Fruit fly (Drosophila melanogaster): ENCODE measurements around the gene Sirt7.

Gene Sirt7

DNA sequence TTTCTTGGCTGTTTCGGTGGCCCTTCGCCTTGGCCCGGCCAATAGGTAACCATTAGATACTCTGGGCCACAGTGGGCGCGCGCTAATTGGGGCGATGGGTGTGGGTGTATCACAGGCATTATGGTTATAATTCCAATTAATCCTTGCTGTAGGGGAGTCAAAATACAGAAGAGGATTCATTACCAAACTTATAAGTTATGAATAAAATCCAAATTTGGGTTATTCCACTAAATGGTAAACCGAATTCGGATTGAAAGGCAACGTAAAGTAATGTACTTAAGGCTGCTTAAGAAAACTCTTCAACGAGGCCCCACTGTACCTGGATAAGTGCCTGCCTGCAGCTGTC, 33.9 kb downstream of the Sirt7 start (continued):
- peak; percentile 45; the same call in 1 of the 3 replicates for TF ChIP-seq Aef1 (GFP tag; IDR thresholded peaks at IDR 0.05)
- peak; percentile 43 for TF ChIP-seq CG4424 (GFP tag; optimal IDR thresholded peaks at IDR 0.05)
- no peak for TF ChIP-seq CG8089 (GFP tag; optimal IDR thresholded peaks at IDR 0.05)
- TF ChIP-seq ranshi (GFP tag; IDR thresholded peaks at IDR 0.05): peak; percentile 42; the same call in 1 of the 2 replicates
- no peak for TF ChIP-seq p53 (GFP tag; optimal IDR thresholded peaks at IDR 0.05)
- no peak for TF ChIP-seq ac (GFP tag; optimal IDR thresholded peaks at IDR 0.05)
- peak; percentile 54 for TF ChIP-seq gem (tag; optimal IDR thresholded peaks at IDR 0.05)
- no peak for TF ChIP-seq CG10431 (GFP tag; optimal IDR thresholded peaks at IDR 0.05)
- TF ChIP-seq CG12071 (GFP tag; optimal IDR thresholded peaks at IDR 0.05): peak; percentile 39
- no peak for TF ChIP-seq unpg (GFP tag; optimal IDR thresholded peaks at IDR 0.05)
- TF ChIP-seq CG4617 (GFP tag; optimal IDR thresholded peaks at IDR 0.05; ENCODE audit: borderline replicate concordance): no peak
- TF ChIP-seq CG18011 (GFP tag; optimal IDR thresholded peaks at IDR 0.05): no peak
- no peak for TF ChIP-seq wor (GFP tag; IDR thresholded peaks at IDR 0.05)
- peak; percentile 55 for TF ChIP-seq bcd (GFP tag; optimal IDR thresholded peaks at IDR 0.05)
- peak; percentile 30; the same call in 2 of the 3 replicates for TF ChIP-seq B-H1 (GFP tag; IDR thresholded peaks at IDR 0.05)
- TF ChIP-seq jigr1 (GFP tag; IDR thresholded peaks at IDR 0.05): no peak
- peak; percentile 36 for TF ChIP-seq CG6813 (GFP tag; optimal IDR thresholded peaks at IDR 0.05)
- TF ChIP-seq Fer1 (GFP tag; optimal IDR thresholded peaks at IDR 0.05): peak; percentile 75
- TF ChIP-seq ATbp (GFP tag; optimal IDR thresholded peaks at IDR 0.05): no peak
- TF ChIP-seq CG15696 (tag; optimal IDR thresholded peaks at IDR 0.05): peak; percentile 47
- peak; percentile 23 for TF ChIP-seq Blimp-1 (GFP tag; optimal IDR thresholded peaks at IDR 0.05)
- TF ChIP-seq Dbx (GFP tag; IDR thresholded peaks at IDR 0.05): 0 out of 3 replicates have a peak, but pooled peaks have one; percentile 21
- no peak for TF ChIP-seq fd3F (GFP tag; optimal IDR thresholded peaks at IDR 0.05)
- peak; percentile 14 for TF ChIP-seq Hmr (GFP tag; optimal IDR thresholded peaks at IDR 0.05)
- no peak for TF ChIP-seq insv (GFP tag; optimal IDR thresholded peaks at IDR 0.05)
- no peak for TF ChIP-seq Elba2 (GFP tag; optimal IDR thresholded peaks at IDR 0.05)
- TF ChIP-seq Poxn (GFP tag; IDR thresholded peaks at IDR 0.05): no peak
- TF ChIP-seq D19B (GFP tag; optimal IDR thresholded peaks at IDR 0.05): peak; percentile 27
- TF ChIP-seq salm (tag; optimal IDR thresholded peaks at IDR 0.05): no peak
- no peak for TF ChIP-seq Kr (GFP tag; optimal IDR thresholded peaks at IDR 0.05)
- no peak for TF ChIP-seq CG10959 (GFP tag; IDR thresholded peaks at IDR 0.05)
- TF ChIP-seq peb (GFP tag; IDR thresholded peaks at IDR 0.05): peak; percentile 43; the same call in 1 of the 2 replicates
- no peak for TF ChIP-seq CG9876 (GFP tag; optimal IDR thresholded peaks at IDR 0.05)
- no peak for TF ChIP-seq CG17328 (GFP tag; IDR thresholded peaks at IDR 0.05)
- TF ChIP-seq Xrp1 (GFP tag; IDR thresholded peaks at IDR 0.05): peak; percentile 71
- TF ChIP-seq jing (GFP tag; optimal IDR thresholded peaks at IDR 0.05): no peak
- peak; percentile 34; the same call in 1 of the 3 replicates for TF ChIP-seq CG11093 (GFP tag; IDR thresholded peaks at IDR 0.05)
- no peak for TF ChIP-seq row (GFP tag; IDR thresholded peaks at IDR 0.05)
- TF ChIP-seq Taf1 (GFP tag; IDR thresholded peaks at IDR 0.05): 0 out of 2 replicates have a peak, but pooled peaks have one; percentile 23
- no peak for TF ChIP-seq wdn (GFP tag; IDR thresholded peaks at IDR 0.05)
- no peak for TF ChIP-seq Optix (GFP tag; IDR thresholded peaks at IDR 0.05)
- TF ChIP-seq Doc2 (GFP tag; IDR thresholded peaks at IDR 0.05): no peak; the same call in 1 of the 2 replicates
- peak; percentile 24 for TF ChIP-seq CG4820 (GFP tag; optimal IDR thresholded peaks at IDR 0.05)
- peak; percentile 40 for TF ChIP-seq CG1603 (tag; optimal IDR thresholded peaks at IDR 0.05)
- no peak for TF ChIP-seq Hey (tag; optimal IDR thresholded peaks at IDR 0.05)
- peak; percentile 53 for TF ChIP-seq Meics (GFP tag; optimal IDR thresholded peaks at IDR 0.05)
- TF ChIP-seq scrt (GFP tag; optimal IDR thresholded peaks at IDR 0.05): peak; percentile 43
- no peak for TF ChIP-seq Dip3 (GFP tag; optimal IDR thresholded peaks at IDR 0.05)
- TF ChIP-seq CG10979 (tag; optimal IDR thresholded peaks at IDR 0.05): peak; percentile 43
- no peak for TF ChIP-seq Abd-B (GFP tag; optimal IDR thresholded peaks at IDR 0.05)
- peak; percentile 66 for TF ChIP-seq CG3281 (GFP tag; optimal IDR thresholded peaks at IDR 0.05)

All from whole organism, embryonic.